Worm (Caenorhabditis elegans) whole organism, L2 larva: ENCODE measurements around the gene nas-39.
"Not testable (repeated sequence)": the region's sequence is repeated elsewhere in the genome, so short reads cannot be mapped to it uniquely, and the experiment has no call there.

Source experiments
- C34F6.9 ChIP-seq: fragments of 150-350 bp; optimal IDR thresholded peaks from 2 replicates; lab custom pipeline; 2014; ENCODE audit warnings: missing biosample characterization, missing genetic modification characterization
- F13H6.1 ChIP-seq: sonication (generic microtip); optimal IDR thresholded peaks from 2 replicates; lab custom pipeline; 2016; ENCODE audit warnings: missing genetic modification characterization, missing compliant biosample characterization
- R02D3.7 ChIP-seq: fragments of 150-350 bp; optimal IDR thresholded peaks from 2 replicates; lab custom pipeline; 2014; ENCODE audit warnings: missing biosample characterization, missing genetic modification characterization
- Y55F3AM.14 ChIP-seq: fragments of 200-800 bp; sonication (Bioruptor generic); optimal IDR thresholded peaks from 2 replicates; lab custom pipeline; 2018; ENCODE audit warnings: mild to moderate bottlenecking, missing genetic modification characterization, missing compliant biosample characterization
- alr-1 ChIP-seq: fragments of 150-350 bp; optimal IDR thresholded peaks from 2 replicates; lab custom pipeline; 2014; ENCODE audit warnings: missing biosample characterization, missing genetic modification characterization
- aly-2 ChIP-seq: fragments of 150-350 bp; optimal IDR thresholded peaks from 2 replicates; lab custom pipeline; 2014; ENCODE audit warnings: missing biosample characterization, missing genetic modification characterization
- ama-1 ChIP-seq: fragments of 150-350 bp; optimal IDR thresholded peaks from 2 replicates; lab custom pipeline; 2018; ENCODE audit warnings: inconsistent platforms
- ceh-82 ChIP-seq: fragments of 150-350 bp; optimal IDR thresholded peaks from 2 replicates; lab custom pipeline; 2014; ENCODE audit warnings: missing biosample characterization, missing genetic modification characterization
- dmd-4 ChIP-seq: sonication (generic microtip); optimal IDR thresholded peaks from 2 replicates; lab custom pipeline; 2017; ENCODE audit warnings: missing biosample characterization, missing genetic modification characterization
- egl-27 ChIP-seq: sonication (generic microtip); optimal IDR thresholded peaks from 3 replicates; lab custom pipeline; 2017; ENCODE audit warnings: missing biosample characterization, missing genetic modification reagents, missing genetic modification characterization
- elt-1 ChIP-seq: fragments of 150-350 bp; optimal IDR thresholded peaks from 2 replicates; lab custom pipeline; 2014; ENCODE audit warnings: missing biosample characterization, missing genetic modification characterization
- elt-3 ChIP-seq: sonication (generic microtip); optimal IDR thresholded peaks from 2 replicates; lab custom pipeline; 2017; ENCODE audit warnings: missing biosample characterization, missing genetic modification characterization
- fos-1 ChIP-seq: fragments of 150-350 bp; optimal IDR thresholded peaks from 2 replicates; lab custom pipeline; 2014; ENCODE audit warnings: missing biosample characterization, missing genetic modification characterization
- gmeb-1 ChIP-seq: fragments of 150-350 bp; optimal IDR thresholded peaks from 2 replicates; lab custom pipeline; 2014; ENCODE audit warnings: missing biosample characterization, missing genetic modification characterization
- lin-11 ChIP-seq: fragments of 150-350 bp; sonication (generic microtip); optimal IDR thresholded peaks from 2 replicates; lab custom pipeline; 2014; ENCODE audit warnings: missing biosample characterization, missing genetic modification characterization, inconsistent platforms, mixed read lengths
- lin-13 ChIP-seq: fragments of 150-350 bp; optimal IDR thresholded peaks from 2 replicates; lab custom pipeline; 2014; ENCODE audit warnings: missing biosample characterization, missing genetic modification reagents, missing genetic modification characterization
- lin-39 ChIP-seq: fragments of 150-350 bp; optimal IDR thresholded peaks from 2 replicates; lab custom pipeline; 2014; ENCODE audit warnings: missing biosample characterization, missing genetic modification reagents, missing genetic modification characterization
- mab-5 ChIP-seq: fragments of 150-350 bp; optimal IDR thresholded peaks from 2 replicates; lab custom pipeline; 2014; ENCODE audit warnings: missing biosample characterization, missing genetic modification characterization
- mbf-1 ChIP-seq: sonication (generic microtip); optimal IDR thresholded peaks from 2 replicates; lab custom pipeline; 2017; ENCODE audit warnings: missing biosample characterization, missing genetic modification characterization
- mdl-1 ChIP-seq, 2 experiments: fragments of 150-350 bp in 1 of 2; sonication (generic microtip) in 1 of 2; optimal IDR thresholded peaks; 2 replicates each; lab custom pipeline; 2017; ENCODE audit warnings: missing biosample characterization in 2 of 2, missing genetic modification characterization in 2 of 2
- nhr-11 ChIP-seq: fragments of 150-350 bp; optimal IDR thresholded peaks from 2 replicates; lab custom pipeline; 2014; ENCODE audit warnings: missing biosample characterization, missing genetic modification characterization
- nhr-129 ChIP-seq: fragments of 150-350 bp; optimal IDR thresholded peaks from 2 replicates; lab custom pipeline; 2014; ENCODE audit warnings: missing biosample characterization, missing genetic modification characterization
- nhr-23 ChIP-seq: fragments of 150-350 bp; optimal IDR thresholded peaks from 2 replicates; lab custom pipeline; 2014; ENCODE audit warnings: missing biosample characterization, missing genetic modification reagents, missing genetic modification characterization
- nhr-237 ChIP-seq: fragments of 150-350 bp; optimal IDR thresholded peaks from 2 replicates; lab custom pipeline; 2014; ENCODE audit warnings: missing biosample characterization, missing genetic modification characterization
- nhr-25 ChIP-seq: fragments of 150-350 bp; sonication (generic microtip); optimal IDR thresholded peaks from 3 replicates; lab custom pipeline; 2014; ENCODE audit warnings: missing biosample characterization, missing genetic modification characterization
- nhr-6 ChIP-seq: fragments of 150-350 bp; optimal IDR thresholded peaks from 2 replicates; lab custom pipeline; 2014; ENCODE audit warnings: missing biosample characterization, missing genetic modification characterization
- peb-1 ChIP-seq: fragments of 150-350 bp; optimal IDR thresholded peaks from 2 replicates; lab custom pipeline; 2014; ENCODE audit warnings: missing biosample characterization, missing genetic modification characterization
- sma-3 ChIP-seq: sonication (generic microtip); optimal IDR thresholded peaks from 2 replicates; lab custom pipeline; 2016; ENCODE audit warnings: missing genetic modification reagents, missing genetic modification characterization, missing compliant biosample characterization
- sma-9 ChIP-seq, 2 experiments: fragments of 150-350 bp in 1 of 2; sonication (generic microtip) in 1 of 2; optimal IDR thresholded peaks; 2 replicates each; lab custom pipeline; 2014 to 2016; ENCODE audit warnings: missing genetic modification characterization in 2 of 2, mild to moderate bottlenecking in 1 of 2, missing biosample characterization in 1 of 2, missing compliant biosample characterization in 1 of 2, missing genetic modification reagents in 1 of 2, moderate library complexity in 1 of 2
- unc-39 ChIP-seq: fragments of 150-350 bp; optimal IDR thresholded peaks from 2 replicates; lab custom pipeline; 2014; ENCODE audit warnings: missing biosample characterization, missing genetic modification characterization
- unc-55 ChIP-seq: fragments of 150-350 bp; sonication (generic microtip); optimal IDR thresholded peaks from 3 replicates; lab custom pipeline; 2014; ENCODE audit warnings: missing biosample characterization, missing genetic modification reagents, missing genetic modification characterization
- unc-62 ChIP-seq: fragments of 150-350 bp; optimal IDR thresholded peaks from 2 replicates; lab custom pipeline; 2014; ENCODE audit warnings: missing biosample characterization, missing genetic modification reagents, missing genetic modification characterization
- ztf-1 ChIP-seq: fragments of 200-800 bp; sonication (Bioruptor generic); conservative IDR thresholded peaks from 2 replicates; pipeline ENCODE4 v1.3.6; 2022; ENCODE audit warnings: missing genetic modification characterization, missing compliant biosample characterization
- ztf-4 ChIP-seq: fragments of 150-350 bp; optimal IDR thresholded peaks from 2 replicates; lab custom pipeline; 2014; ENCODE audit warnings: missing biosample characterization, missing genetic modification characterization

The nas-39 gene

ce11 chrX:16501032-16501431 is 44.3 kb downstream of the nas-39 start, which contains the start of gene K05G3.1:
Gene K05G3.1, plus strand, starts transcription at chrX:16501332.
- TF ChIP-seq nhr-11 (tag; lab: Kevin White, UChicago): no peak
- no peak for TF ChIP-seq mbf-1 (tag; lab: Kevin White, UChicago)
- no peak for TF ChIP-seq nhr-23 (tag; lab: Kevin White, UChicago)
- TF ChIP-seq lin-13: no peak
- no peak for TF ChIP-seq fos-1 (tag; lab: Kevin White, UChicago)
- TF ChIP-seq unc-62 (GFP tag; lab: Kevin White, UChicago): no peak
- TF ChIP-seq alr-1: no peak
- TF ChIP-seq sma-9 (GFP tag; optimal IDR thresholded peaks at IDR 0.05; lab: Kevin White, UChicago): no peak
- TF ChIP-seq sma-9 (tag; optimal IDR thresholded peaks at IDR 0.05; lab: Kevin White, UChicago): no peak
- TF ChIP-seq ztf-1 (GFP tag; lab: Robert Waterston, UW): no peak
- no peak for TF ChIP-seq lin-39 (tag; lab: Kevin White, UChicago)
- TF ChIP-seq elt-3: no peak
- no peak for TF ChIP-seq mdl-1 (tag; optimal IDR thresholded peaks at IDR 0.05; lab: Kevin White, UChicago)
- TF ChIP-seq nhr-6 (tag; lab: Kevin White, UChicago): no peak

ce11 chrX:16502997-16503396 is 46.3 kb downstream of the nas-39 start:
- TF ChIP-seq sma-3 (GFP tag; lab: Kevin White, UChicago) (peak; percentile 10), lin-39 (tag; lab: Kevin White, UChicago) (no peak), gmeb-1 (peak; percentile 14), nhr-129 (peak; percentile 3), ztf-4 (no peak), nhr-6 (tag; lab: Kevin White, UChicago) (no peak)

- no peak for TF ChIP-seq ama-1
- TF ChIP-seq nhr-237 (tag; lab: Kevin White, UChicago): no peak
- TF ChIP-seq unc-55 (GFP tag; lab: Kevin White, UChicago): no peak
- no peak for TF ChIP-seq F13H6.1
- TF ChIP-seq C34F6.9: no peak
- no peak for TF ChIP-seq dmd-4 (tag; lab: Kevin White, UChicago)
- TF ChIP-seq Y55F3AM.14 (GFP tag; lab: Kevin White, UChicago): no peak
- TF ChIP-seq nhr-11 (tag; lab: Kevin White, UChicago): no peak
- no peak for TF ChIP-seq egl-27
- no peak for TF ChIP-seq elt-1 (tag; lab: Kevin White, UChicago)
- no peak for TF ChIP-seq ceh-82 (tag; lab: Kevin White, UChicago)
- TF ChIP-seq aly-2 (tag; lab: Kevin White, UChicago): no peak
- TF ChIP-seq nhr-25: no peak
Observed at ce11 chrX:16505348-16505747, 48.6 kb downstream of the nas-39 start, which contains the start of gene T25D1.3. Gene T25D1.3, plus strand, starts transcription at chrX:16505648.

- not testable (repeated sequence) for TF ChIP-seq nhr-25; ceh-82 (tag; lab: Kevin White, UChicago); unc-62 (GFP tag; lab: Kevin White, UChicago)
Observed at ce11 chrX:16515265-16515664, 58.5 kb downstream of the nas-39 start, which contains the start of gene T25D1.2. Gene T25D1.2, plus strand, starts transcription at chrX:16515565.

- TF ChIP-seq mab-5 (tag; lab: Kevin White, UChicago) (no peak), peb-1 (tag; lab: Kevin White, UChicago) (no peak), mbf-1 (tag; lab: Kevin White, UChicago) (no peak), F13H6.1 (no peak), nhr-129 (no peak), unc-39 (tag; lab: Kevin White, UChicago) (no peak), sma-9 (GFP tag; optimal IDR thresholded peaks at IDR 0.05; lab: Kevin White, UChicago) (no peak), sma-9 (tag; optimal IDR thresholded peaks at IDR 0.05; lab: Kevin White, UChicago) (no peak), R02D3.7 (tag; lab: Kevin White, UChicago) (no peak), Y55F3AM.14 (GFP tag; lab: Kevin White, UChicago) (no peak), lin-11 (tag; lab: Kevin White, UChicago) (no peak)
Observed at ce11 chrX:16518771-16519170, 62.0 kb downstream of the nas-39 start.
